Fruit fly (Drosophila melanogaster): Measurements from ENCODE around the gene NP15.6.

Gene NP15.6

DNA sequence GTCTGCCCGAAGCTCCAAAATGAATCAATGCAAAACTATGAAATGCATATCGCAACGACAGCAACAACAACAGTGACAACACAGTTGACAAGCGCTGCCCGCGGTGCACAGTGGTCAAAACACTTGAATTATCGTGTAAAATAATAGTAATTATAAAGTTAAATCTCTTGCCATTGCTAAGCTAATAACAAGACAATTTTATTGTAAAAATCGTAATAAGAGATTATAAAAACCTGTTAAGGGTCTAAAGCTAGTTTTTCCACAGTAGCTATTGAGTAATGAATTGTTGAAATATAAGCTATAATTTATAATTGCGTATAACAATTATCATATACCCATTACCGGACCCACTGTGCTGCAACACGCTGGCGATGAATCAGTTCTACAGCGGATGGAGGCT lies 45.8 kb downstream of the NP15.6 start (continued):
- no peak for TF ChIP-seq onecut (GFP tag; IDR thresholded peaks at IDR 0.05)
- TF ChIP-seq CG33557 (GFP tag; optimal IDR thresholded peaks at IDR 0.05): peak; percentile 13
- no peak for TF ChIP-seq Atf6 (GFP tag; IDR thresholded peaks at IDR 0.05)
- TF ChIP-seq CG10959 (GFP tag; IDR thresholded peaks at IDR 0.05): peak; percentile 46; the same call in 1 of the 2 replicates
- TF ChIP-seq CG4854 (GFP tag; optimal IDR thresholded peaks at IDR 0.05): no peak
- TF ChIP-seq bbx (GFP tag; IDR thresholded peaks at IDR 0.05; ENCODE audit: partially characterized antibody): no peak
- peak; percentile 40; the same call in 1 of the 3 replicates for TF ChIP-seq ken (GFP tag; IDR thresholded peaks at IDR 0.05)
- peak; percentile 67 for TF ChIP-seq CG4424 (GFP tag; optimal IDR thresholded peaks at IDR 0.05)
- TF ChIP-seq en (GFP tag; optimal IDR thresholded peaks at IDR 0.05): no peak
- no peak for TF ChIP-seq crol (GFP tag; IDR thresholded peaks at IDR 0.05)
- no peak for TF ChIP-seq eyg (GFP tag; optimal IDR thresholded peaks at IDR 0.05)
- 0 out of 2 replicates have a peak, but pooled peaks have one; percentile 11 for TF ChIP-seq CG14667 (GFP tag; IDR thresholded peaks at IDR 0.05)
- TF ChIP-seq stc (GFP tag; IDR thresholded peaks at IDR 0.05): peak; percentile 49; the same call in 1 of the 2 replicates
- TF ChIP-seq run (tag; optimal IDR thresholded peaks at IDR 0.05): no peak
- no peak for TF ChIP-seq Rfx (GFP tag; IDR thresholded peaks at IDR 0.05)
- no peak for TF ChIP-seq Doc3 (GFP tag; IDR thresholded peaks at IDR 0.05; ENCODE audit: partially characterized antibody)
- TF ChIP-seq caup (GFP tag; optimal IDR thresholded peaks at IDR 0.05; ENCODE audit: severe bottlenecking): no peak
- peak; percentile 3 for TF ChIP-seq CG10654 (GFP tag; optimal IDR thresholded peaks at IDR 0.05)
- no peak for TF ChIP-seq dati (GFP tag; IDR thresholded peaks at IDR 0.05)
- TF ChIP-seq CG16863 (GFP tag; optimal IDR thresholded peaks at IDR 0.05): peak; percentile 34
- TF ChIP-seq ttk (GFP tag; IDR thresholded peaks at IDR 0.05): no peak
- TF ChIP-seq mirr (GFP tag; optimal IDR thresholded peaks at IDR 0.05): no peak
- no peak for TF ChIP-seq ems (GFP tag; optimal IDR thresholded peaks at IDR 0.05)
- TF ChIP-seq CG14050 (GFP tag; IDR thresholded peaks at IDR 0.05): no peak
- no peak for TF ChIP-seq CG6854 (GFP tag; optimal IDR thresholded peaks at IDR 0.05)
- TF ChIP-seq Usf (GFP tag; optimal IDR thresholded peaks at IDR 0.05): no peak
- TF ChIP-seq sens-2 (GFP tag; IDR thresholded peaks at IDR 0.05): peak; percentile 41; the same call in 1 of the 2 replicates
- no peak for TF ChIP-seq CG18011 (GFP tag; optimal IDR thresholded peaks at IDR 0.05)
- no peak for TF ChIP-seq NFAT (GFP tag; IDR thresholded peaks at IDR 0.05)
- TF ChIP-seq sc (optimal IDR thresholded peaks at IDR 0.05): no peak
- peak; percentile 33 for TF ChIP-seq sc (GFP tag; optimal IDR thresholded peaks at IDR 0.05)
- peak; percentile 77 for TF ChIP-seq dmrt99B (tag; optimal IDR thresholded peaks at IDR 0.05)
- TF ChIP-seq Chrac-16 (GFP tag; optimal IDR thresholded peaks at IDR 0.05): no peak
- peak; percentile 74 for TF ChIP-seq CG7839 (tag; optimal IDR thresholded peaks at IDR 0.05)
- TF ChIP-seq Bteb2 (GFP tag; optimal IDR thresholded peaks at IDR 0.05): no peak
- peak; percentile 17 for TF ChIP-seq CG15269 (tag; optimal IDR thresholded peaks at IDR 0.05)
- peak; percentile 11 for TF ChIP-seq CG12299 (tag; optimal IDR thresholded peaks at IDR 0.05)
- no peak for TF ChIP-seq Fer2 (tag; optimal IDR thresholded peaks at IDR 0.05)
- no peak for TF ChIP-seq Dp (GFP tag; optimal IDR thresholded peaks at IDR 0.05)
- peak; percentile 47; the same call in 1 of the 2 replicates for TF ChIP-seq ranshi (GFP tag; IDR thresholded peaks at IDR 0.05)
- TF ChIP-seq inv (GFP tag; IDR thresholded peaks at IDR 0.05; ENCODE audit: partially characterized antibody): no peak
- TF ChIP-seq sisA (GFP tag; IDR thresholded peaks at IDR 0.05): peak; percentile 31; the same call in 1 of the 2 replicates
- no peak for TF ChIP-seq h (optimal IDR thresholded peaks at IDR 0.05)
- TF ChIP-seq CG7963 (GFP tag; IDR thresholded peaks at IDR 0.05; ENCODE audit: partially characterized antibody): no peak
- TF ChIP-seq CG3281 (GFP tag; optimal IDR thresholded peaks at IDR 0.05): no peak
- peak; percentile 48 for TF ChIP-seq E2f1 (GFP tag; IDR thresholded peaks at IDR 0.05)
- no peak for TF ChIP-seq CG31224 (GFP tag; IDR thresholded peaks at IDR 0.05)
- peak; percentile 52 for TF ChIP-seq wor (GFP tag; IDR thresholded peaks at IDR 0.05)
- no peak for TF ChIP-seq CG10366 (GFP tag; IDR thresholded peaks at IDR 0.05)
- TF ChIP-seq ac (GFP tag; optimal IDR thresholded peaks at IDR 0.05): no peak
- TF ChIP-seq sens (GFP tag): peak; percentile 92
- TF ChIP-seq CG5245 (GFP tag; optimal IDR thresholded peaks at IDR 0.05): no peak

Data from whole organism, embryonic.